Fruit fly (Drosophila melanogaster): ENCODE results near the gene exex.

Gene exex

dm6 chr3L:7951841-7952240 lies 3.9 kb downstream of the exex start (continued):
- no peak for TF ChIP-seq rgr (GFP tag; optimal IDR thresholded peaks at IDR 0.05)

dm6 chr3L:7952560-7952959 lies 4.6 kb downstream of the exex start:
- TF ChIP-seq br (GFP tag; optimal IDR thresholded peaks at IDR 0.05) (no peak), jim (GFP tag; optimal IDR thresholded peaks at IDR 0.05) (no peak), CG32264 (GFP tag; optimal IDR thresholded peaks at IDR 0.05) (no peak), Abd-B (GFP tag; optimal IDR thresholded peaks at IDR 0.05) (no peak), Dif (GFP tag; optimal IDR thresholded peaks at IDR 0.05; ENCODE audit: partially characterized antibody) (no peak), dmrt93B (GFP tag; optimal IDR thresholded peaks at IDR 0.05) (no peak), Sp1 (GFP tag; optimal IDR thresholded peaks at IDR 0.05) (no peak), psq (GFP tag; optimal IDR thresholded peaks at IDR 0.05) (no peak), CG9705 (GFP tag; optimal IDR thresholded peaks at IDR 0.05) (no peak), Vsx2 (GFP tag; optimal IDR thresholded peaks at IDR 0.05; ENCODE audit: partially characterized antibody) (no peak), Hr78 (GFP tag; optimal IDR thresholded peaks at IDR 0.05) (no peak), fru (GFP tag; optimal IDR thresholded peaks at IDR 0.05) (no peak), dl (GFP tag; optimal IDR thresholded peaks at IDR 0.05; ENCODE audit: insufficient read depth in 1 of 2, partially characterized antibody in 2 of 2) (no peak), woc (GFP tag; optimal IDR thresholded peaks at IDR 0.05) (no peak), OdsH (GFP tag; optimal IDR thresholded peaks at IDR 0.05) (no peak), Mio (GFP tag; optimal IDR thresholded peaks at IDR 0.05) (no peak), pan (optimal IDR thresholded peaks at IDR 0.05) (no peak)

- TF ChIP-seq dsf (GFP tag; optimal IDR thresholded peaks at IDR 0.05; ENCODE audit: borderline replicate concordance): no peak
- TF ChIP-seq fru (GFP tag; optimal IDR thresholded peaks at IDR 0.05): no peak
- TF ChIP-seq N (GFP tag; optimal IDR thresholded peaks at IDR 0.05): no peak
- TF ChIP-seq Vsx2 (GFP tag; optimal IDR thresholded peaks at IDR 0.05; ENCODE audit: partially characterized antibody): no peak
- no peak for TF ChIP-seq Jra (GFP tag; optimal IDR thresholded peaks at IDR 0.05)
- no peak for TF ChIP-seq Sp1 (GFP tag; optimal IDR thresholded peaks at IDR 0.05)
- no peak for TF ChIP-seq lola (GFP tag; optimal IDR thresholded peaks at IDR 0.05)
- no peak for TF ChIP-seq Dif (GFP tag; optimal IDR thresholded peaks at IDR 0.05; ENCODE audit: partially characterized antibody)
- TF ChIP-seq h (GFP tag; optimal IDR thresholded peaks at IDR 0.05): no peak
- TF ChIP-seq sage (GFP tag; optimal IDR thresholded peaks at IDR 0.05): no peak
- no peak for TF ChIP-seq GATAd (GFP tag; optimal IDR thresholded peaks at IDR 0.05)
- no peak for TF ChIP-seq woc (GFP tag; optimal IDR thresholded peaks at IDR 0.05)
- TF ChIP-seq sv (GFP tag; optimal IDR thresholded peaks at IDR 0.05): no peak
- no peak for TF ChIP-seq brk (GFP tag; optimal IDR thresholded peaks at IDR 0.05)
- TF ChIP-seq Myc (optimal IDR thresholded peaks at IDR 0.05): no peak
- TF ChIP-seq Rel (GFP tag; optimal IDR thresholded peaks at IDR 0.05): no peak
- no peak for TF ChIP-seq Rel (tag; optimal IDR thresholded peaks at IDR 0.05)
- no peak for TF ChIP-seq Hr78 (GFP tag; optimal IDR thresholded peaks at IDR 0.05)
- TF ChIP-seq dmrt93B (GFP tag; optimal IDR thresholded peaks at IDR 0.05): no peak
- no peak for TF ChIP-seq CG9705 (GFP tag; optimal IDR thresholded peaks at IDR 0.05)
- no peak for TF ChIP-seq CG32264 (GFP tag; optimal IDR thresholded peaks at IDR 0.05)
Measured at dm6 chr3L:7952978-7953377, 5.0 kb downstream of the exex start.

- no peak for TF ChIP-seq usp (GFP tag; optimal IDR thresholded peaks at IDR 0.05)
- no peak for TF ChIP-seq Vsx2 (GFP tag; optimal IDR thresholded peaks at IDR 0.05; ENCODE audit: partially characterized antibody)
- no peak for TF ChIP-seq CG32264 (GFP tag; optimal IDR thresholded peaks at IDR 0.05)
- no peak for TF ChIP-seq Dif (GFP tag; optimal IDR thresholded peaks at IDR 0.05; ENCODE audit: partially characterized antibody)
- no peak for TF ChIP-seq rgr (GFP tag; optimal IDR thresholded peaks at IDR 0.05)
- TF ChIP-seq br (GFP tag; optimal IDR thresholded peaks at IDR 0.05): no peak
- TF ChIP-seq Rel (GFP tag; optimal IDR thresholded peaks at IDR 0.05): no peak
- TF ChIP-seq Rel (tag; optimal IDR thresholded peaks at IDR 0.05): no peak
- TF ChIP-seq Abd-B (GFP tag; optimal IDR thresholded peaks at IDR 0.05): no peak
- no peak for TF ChIP-seq GATAd (GFP tag; optimal IDR thresholded peaks at IDR 0.05)
Measured at dm6 chr3L:7953728-7954127, 5.7 kb downstream of the exex start.

- TF ChIP-seq Vsx2 (GFP tag; optimal IDR thresholded peaks at IDR 0.05; ENCODE audit: partially characterized antibody) (no peak), HLH106 (tag; optimal IDR thresholded peaks at IDR 0.05) (no peak), CrebA (GFP tag; optimal IDR thresholded peaks at IDR 0.05; ENCODE audit: borderline replicate concordance) (no peak), Jra (GFP tag; optimal IDR thresholded peaks at IDR 0.05) (no peak), h (GFP tag; optimal IDR thresholded peaks at IDR 0.05) (no peak), br (GFP tag; optimal IDR thresholded peaks at IDR 0.05) (no peak)
Measured at dm6 chr3L:7954967-7955366, 7.0 kb downstream of the exex start.
